Fruit fly (Drosophila melanogaster): ENCODE data around the gene CG7872.
A peak's percentile ranks its signal among the peaks of the same experiment; 100 is the strongest.

CG7872 gene

dm6 chrX:15626279-15626678, 48.3 kb downstream of the CG7872 start (continued):
- TF ChIP-seq zen2 (GFP tag; IDR thresholded peaks at IDR 0.05; ENCODE audit: partially characterized antibody) (peak; percentile 45; the same call in 1 of the 3 replicates), odd (GFP tag; optimal IDR thresholded peaks at IDR 0.05) (no peak), CG16779 (GFP tag; IDR thresholded peaks at IDR 0.05) (no peak), Elba2 (GFP tag; optimal IDR thresholded peaks at IDR 0.05) (no peak), CG14667 (GFP tag; IDR thresholded peaks at IDR 0.05) (no peak), NC2α (GFP tag; optimal IDR thresholded peaks at IDR 0.05) (no peak), CG6689 (GFP tag; IDR thresholded peaks at IDR 0.05) (no peak), dm (GFP tag; optimal IDR thresholded peaks at IDR 0.05) (no peak), esg (GFP tag; conservative IDR thresholded peaks at IDR 0.05) (no peak), BEAF-32 (GFP tag; optimal IDR thresholded peaks at IDR 0.05) (no peak), sens (GFP tag) (peak; percentile 1), psq (GFP tag; optimal IDR thresholded peaks at IDR 0.05) (no peak), HLH3B (GFP tag; IDR thresholded peaks at IDR 0.05) (no peak), grn (GFP tag; optimal IDR thresholded peaks at IDR 0.05) (peak; percentile 97), CG13775 (GFP tag; optimal IDR thresholded peaks at IDR 0.05) (no peak), shn (GFP tag; optimal IDR thresholded peaks at IDR 0.05) (no peak), cas (GFP tag; IDR thresholded peaks at IDR 0.05) (no peak), schlank (tag; optimal IDR thresholded peaks at IDR 0.05) (no peak), CG17359 (tag; optimal IDR thresholded peaks at IDR 0.05) (peak; percentile 35), fd3F (GFP tag; optimal IDR thresholded peaks at IDR 0.05) (no peak), bowl (GFP tag; IDR thresholded peaks at IDR 0.05) (0 out of 2 replicates have a peak, but pooled peaks have one; percentile 8), CG2678 (tag; optimal IDR thresholded peaks at IDR 0.05) (peak; percentile 13), CG10979 (tag; optimal IDR thresholded peaks at IDR 0.05) (no peak), tap (tag; optimal IDR thresholded peaks at IDR 0.05) (no peak), lola (GFP tag; optimal IDR thresholded peaks at IDR 0.05) (no peak), Dip2 (GFP tag; IDR thresholded peaks at IDR 0.05) (no peak), zf30C (GFP tag; optimal IDR thresholded peaks at IDR 0.05) (no peak), amos (GFP tag; IDR thresholded peaks at IDR 0.05; ENCODE audit: partially characterized antibody) (peak; percentile 60), D19A (tag; optimal IDR thresholded peaks at IDR 0.05) (no peak), gem (tag; optimal IDR thresholded peaks at IDR 0.05) (no peak), twi (tag; optimal IDR thresholded peaks at IDR 0.05) (no peak), tin (GFP tag; optimal IDR thresholded peaks at IDR 0.05) (no peak), lbe (GFP tag; optimal IDR thresholded peaks at IDR 0.05) (no peak), CG7987 (GFP tag; optimal IDR thresholded peaks at IDR 0.05) (no peak), CG18476 (GFP tag; optimal IDR thresholded peaks at IDR 0.05) (no peak), ara (GFP tag; IDR thresholded peaks at IDR 0.05) (no peak), ken (GFP tag; IDR thresholded peaks at IDR 0.05) (no peak), Bgb (GFP tag; IDR thresholded peaks at IDR 0.05; ENCODE audit: partially characterized antibody) (peak; percentile 60; the same call in 1 of the 2 replicates), CG10654 (GFP tag; optimal IDR thresholded peaks at IDR 0.05) (no peak), CG2875 (GFP tag; optimal IDR thresholded peaks at IDR 0.05) (no peak), CG4730 (GFP tag; IDR thresholded peaks at IDR 0.05) (no peak), CG7928 (GFP tag; optimal IDR thresholded peaks at IDR 0.05) (no peak), zen (tag; optimal IDR thresholded peaks at IDR 0.05) (no peak), CG8478 (optimal IDR thresholded peaks at IDR 0.05) (no peak), CG11560 (tag; IDR thresholded peaks at IDR 0.05) (no peak), Lpt (GFP tag; optimal IDR thresholded peaks at IDR 0.05) (no peak), rib (GFP tag; IDR thresholded peaks at IDR 0.05) (no peak), CG1233 (GFP tag; optimal IDR thresholded peaks at IDR 0.05) (no peak), Mrtf (GFP tag; IDR thresholded peaks at IDR 0.05) (no peak), Gug (GFP tag; IDR thresholded peaks at IDR 0.05) (no peak), ci (GFP tag; IDR thresholded peaks at IDR 0.05) (peak; percentile 73; the same call in 2 of the 3 replicates), C15 (GFP tag; IDR thresholded peaks at IDR 0.05) (no peak), Bteb2 (GFP tag; optimal IDR thresholded peaks at IDR 0.05) (no peak)

Data from whole organism, embryonic.